Worm (Caenorhabditis elegans) whole organism, late embryonic: ENCODE data around the gene rnp-7.

Experiments
- K02D7.2 ChIP-seq: sonication (generic microtip); optimal IDR thresholded peaks from 2 replicates; lab custom pipeline; 2017; ENCODE audit warnings: mild to moderate bottlenecking, missing genetic modification characterization, missing compliant biosample characterization
- hlh-30 ChIP-seq: sonication (generic microtip); optimal IDR thresholded peaks from 2 replicates; lab custom pipeline; 2017; ENCODE audit warnings: antibody characterized with exemption, missing genetic modification characterization, missing compliant biosample characterization; ENCODE audit not compliant: insufficient read depth
- pros-1 ChIP-seq: fragments of 150-350 bp; optimal IDR thresholded peaks from 2 replicates; lab custom pipeline; 2014; ENCODE audit warnings: missing biosample characterization, missing genetic modification reagents, missing genetic modification characterization

ce11 chrIII:7209721-7210120 is 48.8 kb upstream of the rnp-7 start, which contains the start of gene R151.2:
- TF ChIP-seq pros-1 (tag; lab: Kevin White, UChicago), result no peak
- no peak for TF ChIP-seq hlh-30 (tag; lab: Kevin White, UChicago)
- no peak for TF ChIP-seq K02D7.2 (tag; lab: Kevin White, UChicago)
